Fruit fly (Drosophila melanogaster) whole organism, prepupa: ENCODE measurements around the gene vig2.

Source experiments
- CG11294 ChIP-seq: fragments of 200-800 bp; sonication (Bioruptor generic); IDR thresholded peaks from 2 replicates; pipeline ENCODE4 v1.3.6; 2022; ENCODE audit warnings: missing biosample characterization, missing genetic modification characterization
- CG11762 ChIP-seq: fragments of 200-800 bp; sonication (Bioruptor generic); optimal IDR thresholded peaks from 3 replicates; lab custom pipeline; 2016; ENCODE audit warnings: missing biosample characterization, missing genetic modification characterization; ENCODE audit not compliant: insufficient read depth
- CG31627 ChIP-seq: fragments of 200-800 bp; sonication (Bioruptor generic); optimal IDR thresholded peaks from 3 replicates; lab custom pipeline; 2016; ENCODE audit warnings: missing biosample characterization, missing genetic modification characterization
- CG6808 ChIP-seq: fragments of 200-800 bp; sonication (Bioruptor generic); optimal IDR thresholded peaks from 3 replicates; lab custom pipeline; 2017; ENCODE audit warnings: missing biosample characterization, missing genetic modification characterization, mild to moderate bottlenecking, moderate library complexity, missing genetic modification reagents
- Sox15 ChIP-seq: fragments of 200-800 bp; sonication (Bioruptor generic); optimal IDR thresholded peaks from 3 replicates; lab custom pipeline; 2016; ENCODE audit warnings: missing biosample characterization, missing genetic modification characterization
- cyc ChIP-seq: fragments of 200-800 bp; sonication (Bioruptor generic); optimal IDR thresholded peaks from 3 replicates; lab custom pipeline; 2016; ENCODE audit warnings: missing biosample characterization, missing genetic modification characterization
- fd85E ChIP-seq: fragments of 200-800 bp; sonication (Bioruptor generic); optimal IDR thresholded peaks from 3 replicates; lab custom pipeline; 2016; ENCODE audit warnings: missing biosample characterization, missing genetic modification characterization

dm6 chr3R:25077280-25077820, 45.8 kb upstream of the vig2 start:
- TF ChIP-seq CG11294, result no peak
- no peak for TF ChIP-seq CG31627
- TF ChIP-seq cyc (GFP tag; lab: Kevin White, UChicago), result no peak
- no peak for TF ChIP-seq fd85E (GFP tag; lab: Kevin White, UChicago)
- TF ChIP-seq CG11762 (GFP tag; lab: Kevin White, UChicago), result no peak
- no peak for TF ChIP-seq CG6808
- TF ChIP-seq Sox15, result no peak
